Worm (Caenorhabditis elegans) whole organism, early embryonic: ENCODE measurements around the gene gcp-2.2.

Experiments
- B0310.2 ChIP-seq: sonication (generic microtip); optimal IDR thresholded peaks from 2 replicates; lab custom pipeline; 2016; ENCODE audit warnings: mild to moderate bottlenecking, missing genetic modification characterization, missing compliant biosample characterization
- F13C5.2 ChIP-seq: sonication (generic microtip); optimal IDR thresholded peaks from 2 replicates; lab custom pipeline; 2017; ENCODE audit warnings: mild to moderate bottlenecking, missing genetic modification characterization, inconsistent platforms, missing compliant biosample characterization
- aly-1 ChIP-seq: sonication (generic microtip); optimal IDR thresholded peaks from 2 replicates; lab custom pipeline; 2016; ENCODE audit warnings: missing genetic modification characterization, missing compliant biosample characterization
- ama-1 ChIP-seq: fragments of 150-350 bp; optimal IDR thresholded peaks from 2 replicates; lab custom pipeline; 2014
- ceh-13 ChIP-seq: fragments of 200-800 bp; sonication (Bioruptor generic); optimal IDR thresholded peaks from 2 replicates; lab custom pipeline; 2018; ENCODE audit warnings: mild to moderate bottlenecking, missing genetic modification characterization, missing compliant biosample characterization
- ceh-36 ChIP-seq: sonication (generic microtip); optimal IDR thresholded peaks from 2 replicates; lab custom pipeline; 2016; ENCODE audit warnings: missing genetic modification characterization, inconsistent platforms, missing compliant biosample characterization
- ets-7 ChIP-seq: sonication (generic microtip); optimal IDR thresholded peaks from 2 replicates; lab custom pipeline; 2016; ENCODE audit warnings: missing genotype, missing genetic modification characterization, missing compliant biosample characterization
- flt-1 ChIP-seq: fragments of 200-800 bp; sonication (Bioruptor generic); IDR thresholded peaks from 2 replicates; pipeline ENCODE4 v1.3.6; 2022; ENCODE audit warnings: missing genetic modification characterization, missing compliant biosample characterization
- hmbx-1 ChIP-seq: sonication (generic microtip); optimal IDR thresholded peaks from 2 replicates; lab custom pipeline; 2016; ENCODE audit warnings: mild to moderate bottlenecking, missing genetic modification characterization, missing compliant biosample characterization
- hmg-4 ChIP-seq: fragments of 200-800 bp; sonication (Bioruptor generic); optimal IDR thresholded peaks from 2 replicates; lab custom pipeline; 2018; ENCODE audit warnings: mild to moderate bottlenecking, missing genetic modification characterization, missing compliant biosample characterization
- hnd-1 ChIP-seq: sonication (generic microtip); optimal IDR thresholded peaks from 2 replicates; lab custom pipeline; 2016; ENCODE audit warnings: missing genetic modification characterization, missing compliant biosample characterization
- pes-1 ChIP-seq: fragments of 200-800 bp; sonication (Bioruptor generic); IDR thresholded peaks from 2 replicates; pipeline ENCODE4 v1.3.6; 2022; ENCODE audit warnings: missing genetic modification reagents, missing genetic modification characterization, missing compliant biosample characterization
- scrt-1 ChIP-seq: fragments of 200-800 bp; sonication (Bioruptor generic); IDR thresholded peaks from 2 replicates; pipeline ENCODE4 v1.3.6; 2022; ENCODE audit warnings: missing genetic modification characterization, missing compliant biosample characterization
- sea-1 ChIP-seq: fragments of 200-800 bp; sonication (Bioruptor generic); conservative IDR thresholded peaks from 2 replicates; pipeline ENCODE4 v1.3.6; 2022; ENCODE audit warnings: missing genetic modification characterization, missing compliant biosample characterization
- tbx-11 ChIP-seq: fragments of 200-800 bp; sonication (Bioruptor generic); IDR thresholded peaks from 2 replicates; pipeline ENCODE4 v1.3.6; 2022; ENCODE audit warnings: missing genetic modification characterization, missing compliant biosample characterization
- tbx-37 ChIP-seq: fragments of 200-800 bp; sonication (Bioruptor generic); conservative IDR thresholded peaks from 2 replicates; pipeline ENCODE4 v1.3.6; 2022; ENCODE audit warnings: missing genetic modification reagents, missing genetic modification characterization, missing compliant biosample characterization
- tra-4 ChIP-seq: sonication (generic microtip); optimal IDR thresholded peaks from 2 replicates; lab custom pipeline; 2017; ENCODE audit warnings: missing genetic modification characterization, missing compliant biosample characterization

The gcp-2.2 gene

DNA sequence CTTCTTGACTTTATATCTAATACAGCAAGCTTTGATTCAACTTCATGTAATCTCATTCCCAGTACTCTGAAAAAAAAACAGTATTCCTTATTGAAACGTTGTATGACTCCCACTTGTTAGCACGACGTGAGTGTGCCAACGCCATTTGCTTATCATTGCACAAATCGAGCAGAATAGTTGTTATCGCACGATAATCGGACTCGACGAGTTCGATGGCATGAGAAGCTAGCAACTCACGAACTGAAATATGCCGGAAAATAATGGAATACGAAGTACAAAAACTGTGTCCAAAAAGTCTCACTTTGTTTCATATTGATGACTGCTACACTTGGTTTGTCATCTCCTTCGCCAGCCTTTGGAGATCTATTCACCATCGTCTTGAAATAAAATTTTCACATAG, 28.0 kb upstream of the gcp-2.2 start:
- TF ChIP-seq tbx-11 (GFP tag; lab: Robert Waterston, UW) (no peak), tra-4 (no peak), ceh-36 (tag; lab: Kevin White, UChicago) (no peak), ceh-13 (GFP tag; lab: Kevin White, UChicago) (no peak), ets-7 (tag; lab: Kevin White, UChicago) (no peak), ama-1 (no peak), hnd-1 (tag; lab: Kevin White, UChicago) (no peak), B0310.2 (tag; lab: Kevin White, UChicago) (no peak), sea-1 (no peak)

DNA sequence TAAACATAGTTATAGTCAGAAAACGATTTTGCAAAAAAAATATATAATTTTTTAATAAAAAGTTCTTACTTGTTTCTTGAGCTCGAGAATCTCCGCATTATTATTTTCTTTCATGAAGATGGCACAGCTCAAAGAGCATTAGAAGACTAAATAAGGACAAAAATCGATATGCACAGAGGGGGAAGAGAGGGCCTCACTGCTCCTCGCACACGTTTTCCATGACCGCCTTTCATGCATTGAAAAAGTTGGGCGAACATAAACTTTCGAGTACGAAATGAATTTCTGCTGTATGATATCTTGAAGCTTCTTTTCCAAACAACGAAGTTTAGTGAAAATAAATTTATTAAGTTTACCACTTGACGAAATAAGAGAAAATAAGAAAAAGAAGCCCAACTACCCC, 26.3 kb upstream of the gcp-2.2 start, which contains the start of gene ccdc-149:
Gene ccdc-149, minus strand, starts transcription at position 221 of the 400 bp plus-strand sequence.
- TF ChIP-seq flt-1 (GFP tag; lab: Robert Waterston, UW) = no peak
- no peak for TF ChIP-seq ets-7 (tag; lab: Kevin White, UChicago)

DNA sequence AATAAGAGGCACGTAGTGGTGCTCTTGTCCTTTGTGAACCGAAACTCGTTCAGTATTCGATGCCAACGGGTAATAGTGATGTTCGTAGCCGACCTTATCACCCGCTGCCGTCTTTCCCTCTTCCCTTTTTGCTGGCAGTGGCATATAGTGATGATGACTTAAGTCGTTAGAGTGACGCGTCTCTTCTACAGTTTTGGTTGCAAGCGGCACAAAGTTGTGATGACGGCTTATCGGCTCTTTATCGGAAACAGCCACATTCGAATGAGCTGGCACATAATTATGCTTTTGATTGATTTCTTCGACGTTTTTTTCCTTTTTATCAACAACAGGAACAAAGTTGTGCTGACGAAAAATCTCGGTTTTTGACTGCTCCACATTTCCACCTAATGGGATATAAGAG, 22.1 kb upstream of the gcp-2.2 start:
- no peak for TF ChIP-seq B0310.2 (tag; lab: Kevin White, UChicago)
- TF ChIP-seq tbx-11 (GFP tag; lab: Robert Waterston, UW) = no peak
- TF ChIP-seq hmbx-1 (tag; lab: Kevin White, UChicago) = no peak
- no peak for TF ChIP-seq tbx-37 (GFP tag; lab: Robert Waterston, UW)
- no peak for TF ChIP-seq flt-1 (GFP tag; lab: Robert Waterston, UW)
- TF ChIP-seq ets-7 (tag; lab: Kevin White, UChicago) = no peak
- TF ChIP-seq scrt-1 = no peak
- TF ChIP-seq aly-1 = no peak
- no peak for TF ChIP-seq hmg-4 (GFP tag; lab: Kevin White, UChicago)
- no peak for TF ChIP-seq ceh-36 (tag; lab: Kevin White, UChicago)
- TF ChIP-seq hnd-1 (tag; lab: Kevin White, UChicago) = no peak
- no peak for TF ChIP-seq sea-1
- TF ChIP-seq ceh-13 (GFP tag; lab: Kevin White, UChicago) = no peak
- no peak for TF ChIP-seq ama-1
- no peak for TF ChIP-seq F13C5.2 (tag; lab: Kevin White, UChicago)

DNA sequence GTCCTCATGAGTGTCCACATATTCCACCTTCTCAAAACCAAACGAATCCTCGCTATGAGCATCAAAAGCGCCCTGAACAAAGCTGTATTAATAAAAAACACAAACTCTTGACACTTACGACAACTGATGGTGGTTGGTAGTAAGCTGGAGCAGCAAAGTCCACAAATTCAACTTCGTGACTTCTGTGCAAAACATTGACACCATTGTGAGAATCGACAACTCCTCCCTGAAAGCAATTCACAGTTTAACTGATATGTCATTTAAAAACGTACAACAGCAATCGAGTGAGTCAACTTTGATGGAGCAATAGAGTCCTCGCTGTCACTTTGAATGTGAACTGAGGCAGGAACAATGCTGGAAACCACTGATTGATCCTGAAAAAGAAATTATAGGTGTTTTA, 20.1 kb upstream of the gcp-2.2 start:
- TF ChIP-seq pes-1 = no peak
- TF ChIP-seq ceh-13 (GFP tag; lab: Kevin White, UChicago) = no peak
- no peak for TF ChIP-seq B0310.2 (tag; lab: Kevin White, UChicago)
- no peak for TF ChIP-seq tbx-11 (GFP tag; lab: Robert Waterston, UW)
- TF ChIP-seq sea-1 = no peak
- TF ChIP-seq hmg-4 (GFP tag; lab: Kevin White, UChicago) = no peak
- TF ChIP-seq F13C5.2 (tag; lab: Kevin White, UChicago) = no peak
- TF ChIP-seq ets-7 (tag; lab: Kevin White, UChicago) = no peak
- no peak for TF ChIP-seq aly-1
- no peak for TF ChIP-seq hnd-1 (tag; lab: Kevin White, UChicago)

DNA sequence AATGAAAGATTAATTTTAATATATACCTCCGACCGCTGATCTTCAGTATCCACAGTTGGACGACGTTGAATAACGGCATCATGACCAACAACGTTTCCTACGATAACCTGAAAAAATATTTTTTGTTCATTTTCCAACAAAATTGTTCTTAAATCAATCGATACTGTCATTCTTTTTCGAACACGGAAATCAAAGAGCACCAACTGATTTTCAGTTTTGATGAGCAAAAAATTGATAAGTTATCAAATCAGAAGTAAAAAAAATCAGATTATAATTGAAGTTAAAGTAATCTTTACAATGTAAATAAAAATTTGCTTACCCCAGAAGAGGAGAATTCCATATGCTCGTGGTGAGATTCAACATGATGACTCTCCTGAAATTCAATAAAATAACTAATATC, 19.1 kb upstream of the gcp-2.2 start:
- TF ChIP-seq ceh-13 (GFP tag; lab: Kevin White, UChicago) = no peak
- TF ChIP-seq hmg-4 (GFP tag; lab: Kevin White, UChicago) = no peak
- no peak for TF ChIP-seq F13C5.2 (tag; lab: Kevin White, UChicago)
- no peak for TF ChIP-seq tbx-11 (GFP tag; lab: Robert Waterston, UW)
- no peak for TF ChIP-seq aly-1
- no peak for TF ChIP-seq ets-7 (tag; lab: Kevin White, UChicago)
- no peak for TF ChIP-seq hnd-1 (tag; lab: Kevin White, UChicago)
- TF ChIP-seq ceh-36 (tag; lab: Kevin White, UChicago) = no peak
- TF ChIP-seq scrt-1 = no peak
- TF ChIP-seq B0310.2 (tag; lab: Kevin White, UChicago) = no peak
- TF ChIP-seq hmbx-1 (tag; lab: Kevin White, UChicago) = no peak
- TF ChIP-seq tbx-37 (GFP tag; lab: Robert Waterston, UW) = no peak
- TF ChIP-seq flt-1 (GFP tag; lab: Robert Waterston, UW) = no peak
- TF ChIP-seq sea-1 = no peak
- no peak for TF ChIP-seq ama-1
- TF ChIP-seq pes-1 = no peak
- TF ChIP-seq tra-4 = no peak

DNA sequence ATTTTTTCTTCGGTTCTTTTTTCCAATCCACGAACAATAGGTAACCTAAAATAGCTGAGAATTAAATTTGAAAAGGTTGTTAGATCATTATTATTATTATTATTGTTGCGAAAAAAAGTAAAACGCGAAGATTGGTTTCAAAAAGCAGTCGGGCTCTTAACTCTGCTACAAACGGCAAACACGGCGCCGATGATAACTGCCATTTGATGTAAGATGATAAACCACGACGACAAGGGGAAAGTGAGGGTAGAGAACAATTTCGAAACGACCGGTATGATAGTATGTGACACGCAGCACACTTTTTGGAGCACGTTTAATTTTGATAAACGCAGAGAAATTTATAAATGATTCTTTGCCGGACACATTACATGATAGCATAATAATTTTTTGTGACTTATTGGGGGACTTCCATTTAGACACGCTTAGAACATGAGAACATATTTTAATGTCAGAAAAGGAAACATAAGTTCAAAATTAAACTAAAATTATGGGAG, 18.5 kb upstream of the gcp-2.2 start, which contains the start of gene hpo-34:
Gene hpo-34, minus strand, starts transcription at position 51 of the 494 bp plus-strand sequence.
- TF ChIP-seq ets-7 (tag; lab: Kevin White, UChicago) (no peak), B0310.2 (tag; lab: Kevin White, UChicago) (no peak), flt-1 (GFP tag; lab: Robert Waterston, UW) (no peak), ceh-36 (tag; lab: Kevin White, UChicago) (no peak), sea-1 (no peak), scrt-1 (no peak), hmg-4 (GFP tag; lab: Kevin White, UChicago) (no peak)

DNA sequence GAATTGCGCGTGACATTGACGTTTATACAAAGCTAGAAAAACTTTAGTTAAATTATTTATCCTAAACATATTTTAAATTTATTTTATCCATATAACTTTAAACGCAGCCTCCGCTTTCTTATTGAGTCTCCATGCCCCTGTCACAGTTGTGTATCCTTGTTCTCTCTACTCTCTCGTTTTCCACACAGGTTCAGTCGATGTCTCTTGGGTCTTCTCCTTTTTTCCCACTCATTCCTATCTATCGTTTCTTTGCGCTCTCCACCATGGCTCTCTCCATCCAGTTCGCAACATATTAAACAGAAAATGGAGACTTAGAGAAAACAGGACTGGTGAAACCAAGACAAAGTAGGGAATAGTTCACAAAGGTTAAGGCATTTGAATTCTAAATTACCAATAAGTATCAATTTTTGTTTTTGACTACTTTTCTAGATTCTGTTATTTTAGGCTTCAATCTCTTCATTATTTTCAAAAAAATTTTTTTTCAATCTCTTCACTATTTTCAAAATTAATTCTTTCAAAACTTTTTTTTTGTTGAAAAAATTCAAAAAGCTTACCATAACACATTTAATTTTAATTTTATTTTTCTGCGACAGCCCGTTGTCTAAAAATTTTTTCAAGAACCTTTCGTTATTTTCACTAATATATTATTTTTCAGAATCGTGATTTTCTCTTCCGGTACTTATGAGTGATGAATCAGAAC, 15.3 kb upstream of the gcp-2.2 start, which contains the start of gene sdc-2:
Gene sdc-2, plus strand, starts transcription at position 650 of the 700 bp plus-strand sequence.
- TF ChIP-seq ets-7 (tag; lab: Kevin White, UChicago) (no peak), hmg-4 (GFP tag; lab: Kevin White, UChicago) (peak; percentile 74), F13C5.2 (tag; lab: Kevin White, UChicago) (peak; percentile 63)

DNA sequence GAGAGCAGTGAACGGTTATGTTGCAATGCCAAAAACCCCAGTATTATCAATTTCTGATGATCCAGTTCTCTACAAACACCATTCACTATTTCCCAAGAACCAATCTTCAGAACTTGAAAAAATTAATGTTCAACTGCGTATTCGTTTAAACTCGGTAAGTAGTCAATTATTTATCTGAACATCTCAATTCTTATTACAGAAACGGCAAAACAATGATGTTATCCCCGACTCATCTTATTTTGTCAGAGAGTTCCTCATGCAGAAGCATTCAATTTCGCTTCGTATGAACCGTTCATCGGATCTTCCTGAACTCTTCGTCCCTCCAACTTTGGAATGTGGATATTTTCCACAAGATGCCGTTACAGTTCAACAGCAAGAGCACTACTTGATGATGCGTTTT, 13.8 kb upstream of the gcp-2.2 start:
- TF ChIP-seq tbx-37 (GFP tag; lab: Robert Waterston, UW) = no peak
- no peak for TF ChIP-seq F13C5.2 (tag; lab: Kevin White, UChicago)
- no peak for TF ChIP-seq B0310.2 (tag; lab: Kevin White, UChicago)
- TF ChIP-seq scrt-1 = no peak
- no peak for TF ChIP-seq tbx-11 (GFP tag; lab: Robert Waterston, UW)
- no peak for TF ChIP-seq sea-1
- TF ChIP-seq hnd-1 (tag; lab: Kevin White, UChicago) = no peak
- no peak for TF ChIP-seq hmg-4 (GFP tag; lab: Kevin White, UChicago)
- TF ChIP-seq aly-1 = no peak
- TF ChIP-seq ama-1 = no peak
- no peak for TF ChIP-seq ceh-13 (GFP tag; lab: Kevin White, UChicago)
